Worm (Caenorhabditis elegans) whole organism, L3 larva: ENCODE measurements around the gene ethe-1.

Source experiments
- aly-2 ChIP-seq: fragments of 150-350 bp; optimal IDR thresholded peaks from 2 replicates; lab custom pipeline; 2014; ENCODE audit warnings: missing biosample characterization, missing genetic modification characterization
- ama-1 ChIP-seq: fragments of 150-350 bp; optimal IDR thresholded peaks from 2 replicates; lab custom pipeline; 2018
- ceh-16 ChIP-seq: sonication (generic microtip); optimal IDR thresholded peaks from 2 replicates; lab custom pipeline; 2017; ENCODE audit warnings: missing biosample characterization, missing genetic modification characterization
- ceh-28 ChIP-seq: fragments of 150-350 bp; optimal IDR thresholded peaks from 2 replicates; lab custom pipeline; 2014; ENCODE audit warnings: missing biosample characterization, missing genetic modification reagents, missing genetic modification characterization
- ceh-9 ChIP-seq: sonication (generic microtip); optimal IDR thresholded peaks from 2 replicates; lab custom pipeline; 2018; ENCODE audit warnings: missing biosample characterization, missing genetic modification characterization
- daf-12 ChIP-seq: fragments of 150-350 bp; optimal IDR thresholded peaks from 2 replicates; lab custom pipeline; 2014; ENCODE audit warnings: missing biosample characterization, missing genetic modification reagents, missing genetic modification characterization
- egl-27 ChIP-seq: sonication (generic microtip); optimal IDR thresholded peaks from 4 replicates; lab custom pipeline; 2017; ENCODE audit warnings: missing biosample characterization, missing genetic modification reagents, missing genetic modification characterization
- egl-5 ChIP-seq: fragments of 150-350 bp; optimal IDR thresholded peaks from 2 replicates; lab custom pipeline; 2017; ENCODE audit warnings: missing biosample characterization, missing genetic modification reagents, missing genetic modification characterization, inconsistent platforms
- elt-1 ChIP-seq: fragments of 150-350 bp; optimal IDR thresholded peaks from 2 replicates; lab custom pipeline; 2014; ENCODE audit warnings: missing biosample characterization, missing genetic modification characterization
- elt-2 ChIP-seq: sonication (generic microtip); optimal IDR thresholded peaks from 2 replicates; lab custom pipeline; 2016; ENCODE audit warnings: missing genetic modification reagents, mild to moderate bottlenecking, missing genetic modification characterization, missing compliant biosample characterization
- fos-1 ChIP-seq: fragments of 150-350 bp; optimal IDR thresholded peaks from 2 replicates; lab custom pipeline; 2014; ENCODE audit warnings: missing biosample characterization, missing genetic modification characterization
- hmg-11 ChIP-seq: sonication (generic microtip); optimal IDR thresholded peaks from 2 replicates; lab custom pipeline; 2016; ENCODE audit warnings: missing genetic modification characterization, missing compliant biosample characterization
- jun-1 ChIP-seq: fragments of 150-350 bp; optimal IDR thresholded peaks from 2 replicates; lab custom pipeline; 2014; ENCODE audit warnings: missing biosample characterization, missing genetic modification reagents, missing genetic modification characterization
- lin-15B ChIP-seq: fragments of 150-350 bp; optimal IDR thresholded peaks from 2 replicates; lab custom pipeline; 2014; ENCODE audit warnings: missing biosample characterization, missing genetic modification characterization
- lin-39 ChIP-seq: fragments of 150-350 bp; optimal IDR thresholded peaks from 2 replicates; lab custom pipeline; 2018; ENCODE audit warnings: missing biosample characterization, missing genetic modification reagents, missing genetic modification characterization
- lsy-12 ChIP-seq: sonication (generic microtip); optimal IDR thresholded peaks from 2 replicates; lab custom pipeline; 2016; ENCODE audit warnings: mild to moderate bottlenecking, missing genetic modification characterization, missing compliant biosample characterization
- mdl-1 ChIP-seq: fragments of 150-350 bp; optimal IDR thresholded peaks from 2 replicates; lab custom pipeline; 2014; ENCODE audit warnings: missing biosample characterization, missing genetic modification characterization
- nfya-1 ChIP-seq: sonication (generic microtip); optimal IDR thresholded peaks from 2 replicates; lab custom pipeline; 2017; ENCODE audit warnings: missing genetic modification characterization, mild to moderate bottlenecking, missing compliant biosample characterization, antibody characterized with exemption, moderate library complexity; ENCODE audit not compliant: insufficient read depth
- nhr-11 ChIP-seq: fragments of 150-350 bp; optimal IDR thresholded peaks from 2 replicates; lab custom pipeline; 2014; ENCODE audit warnings: missing biosample characterization, missing genetic modification characterization
- nhr-23 ChIP-seq: fragments of 150-350 bp; optimal IDR thresholded peaks from 2 replicates; lab custom pipeline; 2014; ENCODE audit warnings: missing biosample characterization, missing genetic modification reagents, missing genetic modification characterization
- nhr-43 ChIP-seq: sonication (generic microtip); optimal IDR thresholded peaks from 2 replicates; lab custom pipeline; 2016; ENCODE audit warnings: mild to moderate bottlenecking, missing genetic modification characterization, missing compliant biosample characterization; ENCODE audit not compliant: poor library complexity, severe bottlenecking
- nhr-67 ChIP-seq: fragments of 150-350 bp; optimal IDR thresholded peaks from 2 replicates; lab custom pipeline; 2014; ENCODE audit warnings: missing biosample characterization, missing genetic modification characterization
- nhr-76 ChIP-seq: fragments of 150-350 bp; sonication (generic microtip); optimal IDR thresholded peaks from 5 replicates; lab custom pipeline; 2014; ENCODE audit warnings: missing biosample characterization, missing genetic modification characterization
- pha-4 ChIP-seq: fragments of 150-350 bp; optimal IDR thresholded peaks from 2 replicates; lab custom pipeline; 2014; ENCODE audit warnings: missing biosample characterization, missing genetic modification reagents, missing genetic modification characterization
- pqm-1 ChIP-seq: fragments of 150-350 bp; optimal IDR thresholded peaks from 2 replicates; lab custom pipeline; 2017; ENCODE audit warnings: missing biosample characterization, missing genetic modification characterization, inconsistent platforms
- sea-2 ChIP-seq: fragments of 150-350 bp; sonication (generic microtip); optimal IDR thresholded peaks from 4 replicates; lab custom pipeline; 2014; ENCODE audit warnings: missing biosample characterization, missing genetic modification reagents, missing genetic modification characterization
- tbx-2 ChIP-seq: sonication (generic microtip); optimal IDR thresholded peaks from 2 replicates; lab custom pipeline; 2016; ENCODE audit warnings: mild to moderate bottlenecking, missing genetic modification characterization, missing compliant biosample characterization
- unc-62 ChIP-seq: fragments of 150-350 bp; sonication (generic microtip); optimal IDR thresholded peaks from 4 replicates; lab custom pipeline; 2014; ENCODE audit warnings: missing biosample characterization, missing genetic modification reagents, missing genetic modification characterization
- ztf-11 ChIP-seq: fragments of 150-350 bp; optimal IDR thresholded peaks from 2 replicates; lab custom pipeline; 2014; ENCODE audit warnings: missing biosample characterization, missing genetic modification characterization
- ztf-4 ChIP-seq: fragments of 150-350 bp; optimal IDR thresholded peaks from 2 replicates; lab custom pipeline; 2014; ENCODE audit warnings: missing biosample characterization, missing genetic modification characterization

Gene ethe-1

DNA sequence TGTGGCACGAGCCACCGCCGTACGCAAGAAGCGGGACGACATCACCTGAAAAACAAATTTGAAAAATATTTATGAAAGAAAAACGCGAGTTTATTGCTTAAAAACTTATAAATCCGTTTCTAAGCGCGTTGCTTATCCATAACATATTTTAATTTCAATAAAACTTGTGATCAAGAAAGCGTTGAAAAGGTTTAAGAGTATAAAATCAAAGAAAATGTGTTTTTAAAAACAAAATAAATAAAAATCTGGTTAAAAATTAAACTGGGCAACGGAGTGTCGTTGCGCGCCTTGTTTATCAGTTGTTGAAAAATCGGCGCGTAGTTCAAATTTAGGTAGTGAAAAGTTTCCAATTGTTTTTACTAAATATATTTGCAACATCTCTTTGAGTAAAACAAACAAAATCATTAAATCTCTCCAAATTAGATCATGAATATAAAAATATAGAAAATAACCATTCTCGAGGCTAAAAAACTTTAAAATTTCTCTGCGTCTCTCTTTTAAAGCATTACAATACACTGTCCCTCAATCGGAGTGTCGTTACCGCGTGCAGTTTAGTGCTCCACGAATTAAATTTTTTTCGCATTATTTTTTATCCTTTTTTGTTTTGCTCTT is 16.4 kb upstream of the ethe-1 start, which contains the start of gene ndua-5 (continued):
- no peak for TF ChIP-seq unc-62 (GFP tag; lab: Kevin White, UChicago)
- TF ChIP-seq nhr-11 (tag; lab: Kevin White, UChicago): no peak
- peak; percentile 55 for TF ChIP-seq nfya-1 (tag; lab: Kevin White, UChicago)
- no peak for TF ChIP-seq ceh-16 (tag; lab: Kevin White, UChicago)
- TF ChIP-seq ceh-9: no peak
- TF ChIP-seq, all 47 proteins: peak for 7

DNA sequence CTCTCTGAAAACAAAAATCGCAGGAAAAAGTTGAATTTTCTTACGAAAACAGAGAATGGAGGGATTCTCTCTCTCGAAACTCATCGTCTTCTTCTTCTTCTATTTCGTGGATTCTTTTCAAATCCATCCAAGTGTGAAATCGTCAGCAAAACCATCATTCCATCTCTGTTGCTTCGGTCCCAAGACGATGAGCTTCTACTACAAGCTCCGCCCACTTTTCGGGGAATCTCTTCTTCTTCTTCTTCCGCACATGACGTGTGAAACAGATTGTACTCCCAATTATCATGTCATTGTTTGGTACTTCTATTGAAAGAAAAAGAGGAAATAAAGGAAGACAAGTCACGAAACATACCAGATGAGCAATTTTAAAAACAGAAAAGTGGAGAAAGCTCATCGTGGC is 14.6 kb upstream of the ethe-1 start:
- TF ChIP-seq sea-2 (GFP tag; lab: Kevin White, UChicago) (no peak), nhr-76 (tag; lab: Kevin White, UChicago) (no peak), egl-5 (tag; lab: Kevin White, UChicago) (no peak), ceh-28 (tag; lab: Kevin White, UChicago) (no peak), ama-1 (lab: Kevin White, UChicago) (no peak), nhr-23 (tag; lab: Kevin White, UChicago) (no peak), ztf-11 (tag; lab: Kevin White, UChicago) (no peak)

DNA sequence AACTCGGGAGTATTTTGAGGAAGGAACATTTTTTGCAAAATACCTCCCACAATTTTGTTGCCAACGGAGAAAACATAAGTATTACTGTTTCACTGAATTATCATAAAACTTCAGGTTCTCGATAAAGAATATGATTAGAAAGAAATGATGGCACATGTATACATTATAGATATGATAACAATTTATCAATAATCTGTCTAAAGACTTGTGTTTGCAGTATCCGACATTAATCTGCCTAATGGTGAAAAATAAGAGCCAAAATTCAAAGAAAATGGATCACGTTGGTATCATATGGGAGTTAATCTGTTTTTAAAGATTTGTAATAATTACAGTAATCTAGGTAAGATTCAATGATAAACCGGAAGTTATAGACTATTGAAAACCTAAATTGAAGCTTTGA is 12.1 kb upstream of the ethe-1 start:
- TF ChIP-seq nhr-11 (tag; lab: Kevin White, UChicago): peak; percentile 5
- TF ChIP-seq elt-1 (tag; lab: Kevin White, UChicago): no peak
- TF ChIP-seq, all 47 proteins: peak for 1

DNA sequence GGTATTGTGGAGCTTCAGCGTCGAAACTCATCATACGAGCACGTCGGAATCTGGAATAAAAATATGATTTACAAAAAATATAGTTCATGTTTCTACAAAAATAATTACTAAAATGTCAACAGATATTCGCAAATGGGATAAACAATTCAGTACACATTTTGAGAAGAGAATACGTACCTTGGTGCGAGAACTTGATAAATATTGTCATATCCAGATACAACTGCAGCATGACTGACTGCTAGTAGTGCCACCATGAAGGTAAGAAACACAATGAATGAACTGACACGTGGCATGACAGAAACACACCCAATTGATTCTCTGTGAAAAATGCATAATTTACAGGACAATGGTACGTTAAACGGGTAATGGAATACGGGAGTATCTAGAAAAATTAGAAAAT is 10.0 kb upstream of the ethe-1 start, which contains the start of gene nlp-35:
Gene nlp-35 (minus strand): TSS at position 319 of the 400 bp plus-strand sequence.
- TF ChIP-seq ztf-4 (tag; lab: Kevin White, UChicago): no peak
- TF ChIP-seq egl-5 (tag; lab: Kevin White, UChicago): no peak
- no peak for TF ChIP-seq ztf-11 (tag; lab: Kevin White, UChicago)
- TF ChIP-seq pha-4 (tag; lab: Kevin White, UChicago): no peak
- no peak for TF ChIP-seq lin-15B (tag; lab: Kevin White, UChicago)
- no peak for TF ChIP-seq nhr-67 (tag; lab: Kevin White, UChicago)
- no peak for TF ChIP-seq ceh-28 (tag; lab: Kevin White, UChicago)
- TF ChIP-seq fos-1 (tag; lab: Kevin White, UChicago): no peak
- no peak for TF ChIP-seq ceh-9
- no peak for TF ChIP-seq ceh-16 (tag; lab: Kevin White, UChicago)
- no peak for TF ChIP-seq egl-27 (tag; lab: Kevin White, UChicago)
- TF ChIP-seq sea-2 (GFP tag; lab: Kevin White, UChicago): no peak
- no peak for TF ChIP-seq aly-2 (tag; lab: Kevin White, UChicago)
- no peak for TF ChIP-seq mdl-1 (tag; lab: Kevin White, UChicago)
- TF ChIP-seq lsy-12 (tag; lab: Kevin White, UChicago): no peak
- no peak for TF ChIP-seq tbx-2

DNA sequence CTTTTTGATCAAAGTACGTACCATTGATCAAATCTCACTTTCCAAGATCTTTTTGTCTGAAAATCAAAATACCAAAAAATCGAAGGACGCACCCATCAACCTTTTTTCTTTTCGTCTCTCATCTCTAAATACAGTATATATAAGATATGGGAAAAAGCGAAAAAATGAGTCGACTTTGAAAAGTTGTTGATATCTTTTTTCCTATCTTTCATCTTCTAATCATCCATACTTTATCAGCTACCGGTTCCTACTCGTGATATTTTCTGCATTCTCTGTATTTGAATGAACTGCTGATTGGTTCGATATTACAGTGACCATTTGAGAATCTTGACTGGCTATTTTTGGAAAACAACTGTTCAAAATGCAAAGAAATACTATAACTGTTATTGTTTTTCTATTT is 8.3 kb upstream of the ethe-1 start, which contains the start of gene C33A12.19:
Gene C33A12.19 (plus strand): TSS at position 169 of the 400 bp plus-strand sequence.
- TF ChIP-seq daf-12 (tag; lab: Kevin White, UChicago) (no peak), aly-2 (tag; lab: Kevin White, UChicago) (no peak), pqm-1 (tag; lab: Kevin White, UChicago) (peak; percentile 36), unc-62 (GFP tag; lab: Kevin White, UChicago) (no peak), jun-1 (no peak), nfya-1 (tag; lab: Kevin White, UChicago) (peak; percentile 34), ceh-28 (tag; lab: Kevin White, UChicago) (no peak), hmg-11 (tag; lab: Kevin White, UChicago) (no peak), nhr-11 (tag; lab: Kevin White, UChicago) (no peak), nhr-76 (tag; lab: Kevin White, UChicago) (no peak), nhr-43 (peak; percentile 47), lin-39 (tag; lab: Kevin White, UChicago) (no peak), nhr-23 (tag; lab: Kevin White, UChicago) (peak; percentile 52), elt-2 (tag; lab: Kevin White, UChicago) (peak; percentile 58)
